Fruit fly (Drosophila melanogaster) whole organism, embryonic: ENCODE results near the gene Sap30.

ENCODE experiments used
- Awh ChIP-seq: fragments of 200-800 bp; sonication (Bioruptor generic); IDR thresholded peaks from 2 replicates; pipeline ENCODE4, ENCODE4 v1.3.6; 2022; ENCODE audit warnings: missing biosample characterization, missing genetic modification characterization
- CG10366 ChIP-seq: fragments of 200-800 bp; sonication (Bioruptor generic); IDR thresholded peaks from 2 replicates; pipeline ENCODE4 v1.3.6; 2022; ENCODE audit warnings: missing biosample characterization, missing genetic modification characterization
- CG12071 ChIP-seq: fragments of 200-800 bp; sonication (Bioruptor generic); optimal IDR thresholded peaks from 3 replicates; lab custom pipeline; 2018; ENCODE audit warnings: missing biosample characterization, mild to moderate bottlenecking, missing genetic modification characterization
- CG13624 ChIP-seq: fragments of 200-800 bp; sonication (Bioruptor generic); optimal IDR thresholded peaks from 2 replicates; lab custom pipeline; 2016; ENCODE audit warnings: missing biosample characterization, missing genetic modification characterization
- CG15011 ChIP-seq: fragments of 200-800 bp; sonication (Bioruptor generic); optimal IDR thresholded peaks from 3 replicates; lab custom pipeline; 2018; ENCODE audit warnings: missing biosample characterization, mild to moderate bottlenecking, missing genetic modification characterization
- CG15479 ChIP-seq: fragments of 200-800 bp; sonication (Bioruptor generic); optimal IDR thresholded peaks from 3 replicates; lab custom pipeline; 2019; ENCODE audit warnings: missing biosample characterization, mild to moderate bottlenecking, missing genetic modification characterization, moderate library complexity
- CG17912 ChIP-seq: fragments of 200-800 bp; sonication (Bioruptor generic); optimal IDR thresholded peaks from 2 replicates; lab custom pipeline; 2018; ENCODE audit warnings: missing biosample characterization, mild to moderate bottlenecking, missing genetic modification characterization
- CG31365 ChIP-seq: fragments of 200-800 bp; sonication (Bioruptor generic); optimal IDR thresholded peaks from 2 replicates; lab custom pipeline; 2018; ENCODE audit warnings: missing biosample characterization, mild to moderate bottlenecking, missing genetic modification characterization
- CG3163 ChIP-seq: fragments of 200-800 bp; sonication (Bioruptor generic); optimal IDR thresholded peaks from 3 replicates; lab custom pipeline; 2016; ENCODE audit warnings: missing biosample characterization, missing genetic modification characterization
- CG3726 ChIP-seq: fragments of 200-800 bp; sonication (Bioruptor generic); IDR thresholded peaks from 3 replicates; pipeline ENCODE4, ENCODE4 v1.3.6; 2022; ENCODE audit warnings: missing biosample characterization, missing genetic modification characterization
- CG3995 ChIP-seq: fragments of 200-800 bp; sonication (Bioruptor generic); optimal IDR thresholded peaks from 3 replicates; lab custom pipeline; 2016; ENCODE audit warnings: missing biosample characterization, missing genetic modification characterization
- CG4282 ChIP-seq: fragments of 200-800 bp; sonication (Bioruptor generic); optimal IDR thresholded peaks from 2 replicates; lab custom pipeline; 2016; ENCODE audit warnings: missing biosample characterization, missing genetic modification characterization
- CG6175 ChIP-seq: fragments of 200-800 bp; sonication (Bioruptor generic); IDR thresholded peaks from 3 replicates; pipeline ENCODE4 v1.3.6; 2022; ENCODE audit warnings: missing biosample characterization, missing genetic modification characterization
- CG6813 ChIP-seq: fragments of 200-800 bp; sonication (Bioruptor generic); optimal IDR thresholded peaks from 2 replicates; lab custom pipeline; 2017; ENCODE audit warnings: missing biosample characterization, missing genetic modification characterization, mild to moderate bottlenecking, moderate library complexity, missing genetic modification reagents
- CG7839 ChIP-seq: fragments of 200-800 bp; sonication (Bioruptor generic); optimal IDR thresholded peaks from 3 replicates; lab custom pipeline; 2018; ENCODE audit warnings: missing biosample characterization, mild to moderate bottlenecking, missing genetic modification characterization, moderate library complexity
- CG7963 ChIP-seq: fragments of 200-800 bp; sonication (Bioruptor generic); IDR thresholded peaks from 3 replicates; pipeline ENCODE4 v1.3.6; 2022; ENCODE audit warnings: missing biosample characterization, missing genetic modification characterization; ENCODE audit not compliant: partially characterized antibody
- Camta ChIP-seq: fragments of 200-800 bp; sonication (Bioruptor generic); optimal IDR thresholded peaks from 2 replicates; lab custom pipeline; 2016; ENCODE audit warnings: missing biosample characterization, missing genetic modification characterization
- E2f2 ChIP-seq: fragments of 200-800 bp; sonication (Bioruptor generic); IDR thresholded peaks from 2 replicates; pipeline ENCODE4 v1.3.6; 2022; ENCODE audit warnings: missing biosample characterization, missing genetic modification characterization
- Eip74EF ChIP-seq, 2 experiments: fragments of 200-800 bp in 1 of 2; fragments of >200 bp in 1 of 2; sonication (Bioruptor generic) in 1 of 2; optimal IDR thresholded peaks; 2 replicates each; lab custom pipeline; 2017 to 2019; ENCODE audit warnings: missing biosample characterization in 2 of 2, missing genetic modification characterization in 2 of 2, mild to moderate bottlenecking in 1 of 2, moderate library complexity in 1 of 2
- Fer3 ChIP-seq: fragments of 200-800 bp; sonication (Bioruptor generic); optimal IDR thresholded peaks from 2 replicates; lab custom pipeline; 2018; ENCODE audit warnings: missing biosample characterization, mild to moderate bottlenecking, missing genetic modification characterization, moderate library complexity
- Hr51 ChIP-seq, 2 experiments: fragments of 200-800 bp; sonication (Bioruptor generic); optimal IDR thresholded peaks; 2 replicates in 1 of 2; 3 replicates in 1 of 2; lab custom pipeline; 2016 to 2018; ENCODE audit warnings: missing biosample characterization in 2 of 2, missing genetic modification characterization in 2 of 2, mild to moderate bottlenecking in 1 of 2, moderate library complexity in 1 of 2
- Kr ChIP-seq: fragments of 200-800 bp; sonication (Bioruptor generic); optimal IDR thresholded peaks from 2 replicates; lab custom pipeline; 2017; ENCODE audit warnings: missing biosample characterization, mild to moderate bottlenecking, missing genetic modification characterization
- Lpt ChIP-seq: fragments of >200 bp; optimal IDR thresholded peaks from 2 replicates; lab custom pipeline; 2018; ENCODE audit warnings: missing biosample characterization, missing genetic modification characterization
- Oaz ChIP-seq: fragments of 200-800 bp; sonication (Bioruptor generic); IDR thresholded peaks from 2 replicates; pipeline ENCODE4 v1.3.6; 2022; ENCODE audit warnings: missing biosample characterization, missing genetic modification characterization
- Oli ChIP-seq: fragments of 200-800 bp; sonication (Bioruptor generic); optimal IDR thresholded peaks from 2 replicates; lab custom pipeline; 2018; ENCODE audit warnings: missing biosample characterization, mild to moderate bottlenecking, missing genetic modification characterization, moderate library complexity
- Sox100B ChIP-seq: fragments of 200-800 bp; sonication (Bioruptor generic); optimal IDR thresholded peaks from 3 replicates; lab custom pipeline; 2018; ENCODE audit warnings: missing biosample characterization, mild to moderate bottlenecking, missing genetic modification characterization
- Sox102F ChIP-seq: fragments of 200-800 bp; sonication (Bioruptor generic); optimal IDR thresholded peaks from 2 replicates; lab custom pipeline; 2018; ENCODE audit warnings: missing biosample characterization, mild to moderate bottlenecking, missing genetic modification characterization, moderate library complexity
- Xbp1 ChIP-seq: fragments of 200-800 bp; sonication (Bioruptor generic); optimal IDR thresholded peaks from 3 replicates; lab custom pipeline; 2016; ENCODE audit warnings: missing biosample characterization, mild to moderate bottlenecking, missing genetic modification characterization
- ac ChIP-seq: fragments of 200-800 bp; sonication (Bioruptor generic); optimal IDR thresholded peaks from 3 replicates; lab custom pipeline; 2017; ENCODE audit warnings: missing biosample characterization, mild to moderate bottlenecking, missing genetic modification characterization
- az2 ChIP-seq: fragments of 200-800 bp; sonication (Bioruptor generic); optimal IDR thresholded peaks from 3 replicates; lab custom pipeline; 2016; ENCODE audit warnings: missing biosample characterization, missing genetic modification characterization
- bsh ChIP-seq, 2 experiments: fragments of 200-800 bp; sonication (Bioruptor generic); optimal IDR thresholded peaks; 2 replicates each; lab custom pipeline; 2017 to 2018; ENCODE audit warnings: mild to moderate bottlenecking in 2 of 2, missing biosample characterization in 2 of 2, missing genetic modification characterization in 2 of 2, moderate library complexity in 1 of 2
- cad ChIP-seq: fragments of >200 bp; optimal IDR thresholded peaks from 2 replicates; lab custom pipeline; 2017; ENCODE audit warnings: missing biosample characterization, missing genetic modification characterization
- exex ChIP-seq: fragments of 200-800 bp; sonication (Bioruptor generic); optimal IDR thresholded peaks from 4 replicates; lab custom pipeline; 2018; ENCODE audit warnings: missing biosample characterization, mild to moderate bottlenecking, missing genetic modification characterization, moderate library complexity
- fd96Cb ChIP-seq: fragments of 200-800 bp; sonication (Bioruptor generic); optimal IDR thresholded peaks from 2 replicates; lab custom pipeline; 2018; ENCODE audit warnings: missing biosample characterization, mild to moderate bottlenecking, missing genetic modification characterization, moderate library complexity
- gce ChIP-seq: fragments of 200-800 bp; sonication (Bioruptor generic); IDR thresholded peaks from 3 replicates; pipeline ENCODE4 v1.3.6; 2022; ENCODE audit warnings: missing biosample characterization, missing genetic modification characterization
- hb ChIP-seq: fragments of 200-800 bp; sonication (Bioruptor generic); IDR thresholded peaks from 3 replicates; pipeline ENCODE4 v1.3.6; 2022; ENCODE audit warnings: missing biosample characterization, missing genetic modification characterization; ENCODE audit not compliant: partially characterized antibody
- hth ChIP-seq: fragments of >200 bp; optimal IDR thresholded peaks from 2 replicates; lab custom pipeline; 2017; ENCODE audit warnings: inconsistent platforms
- inv ChIP-seq: fragments of 200-800 bp; sonication (Bioruptor generic); IDR thresholded peaks from 2 replicates; pipeline ENCODE4 v1.3.6; 2022; ENCODE audit warnings: missing biosample characterization, missing genetic modification characterization; ENCODE audit not compliant: partially characterized antibody
- luna ChIP-seq: fragments of 200-800 bp; sonication (Bioruptor generic); optimal IDR thresholded peaks from 2 replicates; lab custom pipeline; 2016; ENCODE audit warnings: missing biosample characterization, missing genetic modification characterization
- oc ChIP-seq: fragments of 200-800 bp; sonication (Bioruptor generic); optimal IDR thresholded peaks from 2 replicates; lab custom pipeline; 2018; ENCODE audit warnings: missing biosample characterization, mild to moderate bottlenecking, missing genetic modification characterization, moderate library complexity
- onecut ChIP-seq: fragments of 200-800 bp; sonication (Bioruptor generic); IDR thresholded peaks from 2 replicates; pipeline ENCODE4 v1.3.6; 2022; ENCODE audit warnings: missing biosample characterization, missing genetic modification characterization
- ranshi ChIP-seq: fragments of 200-800 bp; sonication (Bioruptor generic); IDR thresholded peaks from 2 replicates; pipeline ENCODE4 v1.3.6; 2022; ENCODE audit warnings: missing biosample characterization, missing genetic modification characterization
- sob ChIP-seq: fragments of 200-800 bp; sonication (Bioruptor generic); IDR thresholded peaks from 2 replicates; pipeline ENCODE4 v1.3.6; 2022; ENCODE audit warnings: missing biosample characterization, missing genetic modification characterization
- tgo ChIP-seq: fragments of 200-800 bp; sonication (Bioruptor generic); IDR thresholded peaks from 3 replicates; pipeline ENCODE4 v1.3.6; 2022; ENCODE audit warnings: missing biosample characterization, missing genetic modification characterization
- tx ChIP-seq: fragments of 200-800 bp; sonication (Bioruptor generic); optimal IDR thresholded peaks from 2 replicates; lab custom pipeline; 2016; ENCODE audit warnings: missing biosample characterization, missing genetic modification characterization
- unc-4 ChIP-seq: fragments of 200-800 bp; sonication (Bioruptor generic); IDR thresholded peaks from 2 replicates; pipeline ENCODE4 v1.3.6; 2022; ENCODE audit warnings: missing biosample characterization, missing genetic modification characterization; ENCODE audit not compliant: partially characterized antibody
- vnd ChIP-seq: fragments of 200-800 bp; sonication (Bioruptor generic); IDR thresholded peaks from 3 replicates; pipeline ENCODE4 v1.3.6; 2022; ENCODE audit warnings: missing biosample characterization, missing genetic modification characterization; ENCODE audit not compliant: partially characterized antibody
- wek ChIP-seq: fragments of 200-800 bp; sonication (Bioruptor generic); optimal IDR thresholded peaks from 3 replicates; lab custom pipeline; 2018; ENCODE audit warnings: missing biosample characterization, mild to moderate bottlenecking, missing genetic modification characterization, moderate library complexity

Gene Sap30

DNA sequence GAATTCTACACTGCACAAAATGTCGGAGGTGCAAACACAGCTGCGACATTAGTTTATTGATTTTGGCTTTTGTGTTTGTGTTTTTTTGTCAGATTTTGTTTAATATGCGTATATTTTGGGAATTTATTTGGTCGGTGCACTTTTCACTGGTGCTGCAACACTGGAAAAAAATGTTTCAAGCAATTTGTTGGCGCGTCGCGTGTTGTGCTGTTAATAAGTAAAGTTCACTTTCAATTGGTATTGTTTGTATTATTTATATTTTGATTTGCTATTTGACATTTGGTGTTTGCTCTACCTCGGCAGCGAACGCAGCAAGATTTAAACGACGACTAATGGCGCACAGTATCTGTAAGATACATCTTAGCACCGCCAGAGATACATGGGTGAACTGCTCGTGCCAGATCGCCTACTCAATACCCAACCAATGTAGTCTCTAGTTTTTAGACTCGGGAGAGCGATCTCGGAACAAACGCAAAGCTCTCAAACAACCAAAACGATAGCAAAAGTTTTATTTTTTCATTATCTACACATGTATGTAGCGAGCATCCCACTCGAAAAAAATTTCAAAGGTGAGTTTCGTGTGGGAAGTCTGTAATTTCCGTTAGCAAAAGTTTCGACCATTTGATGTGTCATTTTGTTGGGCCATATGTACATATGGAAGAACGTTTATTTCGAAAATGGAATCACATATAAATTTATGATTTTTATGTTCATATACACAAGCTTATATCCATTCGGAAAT is 4.7 kb upstream of the Sap30 start (continued):
- TF ChIP-seq fd96Cb (peak; percentile 42), Lpt (GFP tag; lab: Kevin White, UChicago) (no peak), Sox102F (GFP tag; lab: Kevin White, UChicago) (peak; percentile 69), Eip74EF (GFP tag; optimal IDR thresholded peaks at IDR 0.05; lab: Kevin White, UChicago) (no peak), luna (GFP tag; lab: Kevin White, UChicago) (no peak), CG3726 (GFP tag; lab: Robert Waterston, UW) (no peak), onecut (peak; percentile 34), CG6813 (GFP tag; lab: Kevin White, UChicago) (peak; percentile 9), ac (GFP tag; lab: Kevin White, UChicago) (no peak), Hr51 (GFP tag; optimal IDR thresholded peaks at IDR 0.05; lab: Kevin White, UChicago) (peak in 1 of 2 experiments; percentile 69), tx (GFP tag; lab: Kevin White, UChicago) (peak; percentile 52), CG12071 (GFP tag; lab: Kevin White, UChicago) (peak; percentile 6), cad (GFP tag; lab: Kevin White, UChicago) (no peak), Fer3 (tag; lab: Kevin White, UChicago) (peak; percentile 26), inv (GFP tag; lab: Robert Waterston, UW) (no peak), wek (GFP tag; lab: Kevin White, UChicago) (no peak), sob (peak; percentile 45), bsh (GFP tag; optimal IDR thresholded peaks at IDR 0.05; lab: Kevin White, UChicago) (peak in 1 of 2 experiments; percentile 62), Oaz (GFP tag; lab: Robert Waterston, UW) (no peak), gce (GFP tag; lab: Robert Waterston, UW) (peak; percentile 53; the same call in 1 of the 3 replicates), hth (lab: Kevin White, UChicago) (no peak), tgo (GFP tag; lab: Robert Waterston, UW) (peak; percentile 61; the same call in 2 of the 3 replicates), CG6175 (GFP tag; lab: Robert Waterston, UW) (no peak), az2 (GFP tag; lab: Kevin White, UChicago) (peak; percentile 56), Sox100B (peak; percentile 50), CG13624 (GFP tag; lab: Kevin White, UChicago) (peak; percentile 16), CG3163 (peak; percentile 43), oc (tag; lab: Kevin White, UChicago) (no peak), CG7839 (tag; lab: Kevin White, UChicago) (peak; percentile 60), ranshi (GFP tag; lab: Robert Waterston, UW) (0 out of 2 replicates have a peak, but pooled peaks have one; percentile 48), Oli (tag; lab: Kevin White, UChicago) (peak; percentile 53), CG31365 (tag; lab: Kevin White, UChicago) (peak; percentile 30), vnd (GFP tag; lab: Robert Waterston, UW) (no peak), Awh (GFP tag; lab: Robert Waterston, UW) (peak; percentile 65; the same call in 1 of the 2 replicates), CG4282 (GFP tag; lab: Kevin White, UChicago) (no peak), CG15011 (GFP tag; lab: Kevin White, UChicago) (no peak), CG7963 (GFP tag; lab: Robert Waterston, UW) (no peak), CG10366 (peak; percentile 48), Xbp1 (GFP tag; lab: Kevin White, UChicago) (peak; percentile 63), Kr (no peak), exex (tag; lab: Kevin White, UChicago) (no peak), unc-4 (GFP tag; lab: Robert Waterston, UW) (no peak), CG15479 (GFP tag; lab: Kevin White, UChicago) (no peak), CG3995 (no peak), hb (GFP tag; lab: Robert Waterston, UW) (no peak), E2f2 (GFP tag; lab: Robert Waterston, UW) (peak; percentile 23; the same call in 1 of the 2 replicates), CG17912 (GFP tag; lab: Kevin White, UChicago) (no peak), Camta (GFP tag; lab: Kevin White, UChicago) (peak; percentile 19)
